Fruit fly (Drosophila melanogaster): ENCODE data around the gene GMF.
A peak's percentile ranks its signal among the peaks of the same experiment; 100 is the strongest.

The GMF gene

DNA sequence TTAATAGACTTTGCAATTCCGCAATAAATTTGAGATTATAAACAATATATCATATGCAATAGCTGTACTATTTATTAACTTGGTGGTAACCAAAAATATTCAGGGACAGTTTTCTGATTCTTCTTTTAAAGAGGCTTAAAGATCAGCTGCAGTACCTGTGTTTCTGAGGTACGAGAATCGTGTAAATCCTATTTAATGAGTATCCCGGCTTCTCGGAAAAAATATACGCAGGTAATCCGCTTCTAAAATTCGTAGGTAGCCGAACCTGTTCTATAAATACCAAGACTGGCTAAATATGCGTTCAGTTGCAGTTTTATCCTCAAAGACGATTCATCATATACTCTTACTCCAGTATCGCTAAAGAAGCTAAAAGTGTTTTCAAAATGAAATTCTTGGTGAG, 26.9 kb upstream of the GMF start, which contains the start of gene CG4440:
CG4440 (plus strand) TSS at position 301 of the 400 bp plus-strand sequence.
- TF ChIP-seq Met (GFP tag; optimal IDR thresholded peaks at IDR 0.05) (no peak), CG3919 (GFP tag; optimal IDR thresholded peaks at IDR 0.05) (no peak), ss (GFP tag; optimal IDR thresholded peaks at IDR 0.05) (no peak), CG16779 (tag; optimal IDR thresholded peaks at IDR 0.05) (no peak), CG31627 (GFP tag; optimal IDR thresholded peaks at IDR 0.05) (no peak), CG6163 (GFP tag; IDR thresholded peaks at IDR 0.05) (no peak), CG6792 (GFP tag; optimal IDR thresholded peaks at IDR 0.05) (no peak), Eip75B (GFP tag; optimal IDR thresholded peaks at IDR 0.05) (no peak), eg (GFP tag; IDR thresholded peaks at IDR 0.05) (no peak), CG9139 (GFP tag; optimal IDR thresholded peaks at IDR 0.05) (no peak), Sox102F (GFP tag; optimal IDR thresholded peaks at IDR 0.05) (no peak), Blimp-1 (GFP tag; optimal IDR thresholded peaks at IDR 0.05) (no peak)

DNA sequence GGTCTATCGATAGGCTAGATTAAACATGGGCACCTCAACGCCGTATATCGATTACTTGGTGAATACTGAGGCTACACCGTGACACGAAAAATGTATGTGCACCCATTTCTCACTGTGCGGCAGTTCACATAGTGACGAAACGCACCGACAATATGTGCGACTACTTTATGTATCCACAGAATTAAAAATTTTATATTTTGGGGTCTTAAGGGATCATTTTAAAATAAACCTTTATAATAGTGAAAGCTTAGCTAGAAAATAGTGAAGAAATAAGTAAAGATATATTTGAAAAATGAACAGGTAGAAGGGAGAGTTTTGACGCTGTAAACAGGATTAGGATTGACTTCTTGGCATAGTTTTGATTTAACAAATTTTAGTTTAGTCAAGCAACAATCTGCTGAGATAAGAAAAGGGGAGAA, 26.4 kb upstream of the GMF start, which contains the start of gene mRpL4:
mRpL4 (minus strand) TSS at position 31 of the 419 bp plus-strand sequence.
- TF ChIP-seq CG32006 (GFP tag; optimal IDR thresholded peaks at IDR 0.05): no peak
- no peak for TF ChIP-seq vri (GFP tag; optimal IDR thresholded peaks at IDR 0.05)
- no peak for TF ChIP-seq Eip93F (GFP tag; optimal IDR thresholded peaks at IDR 0.05)
- peak; percentile 52 for TF ChIP-seq CG1621 (tag; optimal IDR thresholded peaks at IDR 0.05)
- no peak for TF ChIP-seq topi (GFP tag; optimal IDR thresholded peaks at IDR 0.05)
- TF ChIP-seq Hr38 (GFP tag; optimal IDR thresholded peaks at IDR 0.05): peak; percentile 11
- TF ChIP-seq CG31627 (GFP tag; optimal IDR thresholded peaks at IDR 0.05): peak; percentile 69
- TF ChIP-seq CG16779 (tag; optimal IDR thresholded peaks at IDR 0.05): no peak
- no peak for TF ChIP-seq svp (GFP tag)
- peak; percentile 59 for TF ChIP-seq fkh (GFP tag; optimal IDR thresholded peaks at IDR 0.05)
- TF ChIP-seq CG8632 (GFP tag; optimal IDR thresholded peaks at IDR 0.05): no peak
- TF ChIP-seq Blimp-1 (GFP tag; optimal IDR thresholded peaks at IDR 0.05): no peak
- no peak for TF ChIP-seq dsx (GFP tag; optimal IDR thresholded peaks at IDR 0.05; ENCODE audit: poor library complexity, severe bottlenecking)
- no peak for TF ChIP-seq salr (GFP tag; optimal IDR thresholded peaks at IDR 0.05)
- no peak for TF ChIP-seq Sox14 (GFP tag; optimal IDR thresholded peaks at IDR 0.05)
- peak; percentile 73 for TF ChIP-seq Hr4 (GFP tag; optimal IDR thresholded peaks at IDR 0.05)
- no peak for TF ChIP-seq Lpt (GFP tag; optimal IDR thresholded peaks at IDR 0.05)
- no peak for TF ChIP-seq fd59A (GFP tag; optimal IDR thresholded peaks at IDR 0.05)
- no peak for TF ChIP-seq net (GFP tag; optimal IDR thresholded peaks at IDR 0.05)
- TF ChIP-seq CG3032 (tag; optimal IDR thresholded peaks at IDR 0.05): no peak
- peak; percentile 1 for TF ChIP-seq Sox15 (GFP tag; optimal IDR thresholded peaks at IDR 0.05)
- TF ChIP-seq achi (GFP tag; optimal IDR thresholded peaks at IDR 0.05): no peak
- peak; percentile 44 for TF ChIP-seq Ets21C (GFP tag; optimal IDR thresholded peaks at IDR 0.05)
- TF ChIP-seq CG34406 (GFP tag; optimal IDR thresholded peaks at IDR 0.05): no peak
- peak; percentile 21 for TF ChIP-seq CG8319 (GFP tag; optimal IDR thresholded peaks at IDR 0.05)
- no peak for TF ChIP-seq CG6276 (GFP tag; optimal IDR thresholded peaks at IDR 0.05)
- TF ChIP-seq acj6 (GFP tag; optimal IDR thresholded peaks at IDR 0.05): peak; percentile 39
- TF ChIP-seq CG6792 (GFP tag; optimal IDR thresholded peaks at IDR 0.05): peak; percentile 45
- no peak for TF ChIP-seq CG11902 (GFP tag; optimal IDR thresholded peaks at IDR 0.05)
- TF ChIP-seq CG10631 (GFP tag; optimal IDR thresholded peaks at IDR 0.05): peak; percentile 56

DNA sequence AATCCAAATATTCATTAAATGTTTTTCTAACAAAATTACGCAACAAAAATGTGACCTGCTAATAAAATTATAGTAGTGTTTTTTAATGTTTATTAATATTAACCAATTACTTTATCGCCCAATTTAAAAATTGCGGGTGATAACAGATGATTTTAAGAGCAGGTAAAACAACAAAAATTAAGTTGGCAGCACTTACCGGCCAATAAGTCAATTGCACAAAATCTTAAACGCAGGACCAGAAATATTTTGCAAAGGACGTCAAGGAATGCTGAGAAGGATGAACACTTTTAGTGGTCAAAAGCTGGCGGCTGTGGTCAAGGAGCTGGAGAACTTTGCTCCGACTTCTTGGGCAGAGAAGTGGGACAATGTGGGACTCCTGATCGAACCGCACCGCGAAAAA, 24.1 kb upstream of the GMF start, which contains the start of gene CG4278:
CG4278 (plus strand) TSS at position 178 of the 400 bp plus-strand sequence.
- TF ChIP-seq CG6808 (GFP tag; optimal IDR thresholded peaks at IDR 0.05) (no peak), CG8119 (GFP tag; IDR thresholded peaks at IDR 0.05) (no peak), esn (GFP tag; optimal IDR thresholded peaks at IDR 0.05) (no peak), fd85E (GFP tag; optimal IDR thresholded peaks at IDR 0.05) (no peak), Blimp-1 (GFP tag; optimal IDR thresholded peaks at IDR 0.05) (no peak), salr (GFP tag; optimal IDR thresholded peaks at IDR 0.05) (no peak), Lpt (GFP tag; optimal IDR thresholded peaks at IDR 0.05) (no peak), svp (GFP tag) (no peak), cyc (GFP tag; optimal IDR thresholded peaks at IDR 0.05) (no peak), CG3919 (GFP tag; optimal IDR thresholded peaks at IDR 0.05) (no peak), CG6792 (GFP tag; optimal IDR thresholded peaks at IDR 0.05) (no peak), CG11762 (GFP tag; optimal IDR thresholded peaks at IDR 0.05; ENCODE audit: insufficient read depth) (no peak), Hr38 (GFP tag; optimal IDR thresholded peaks at IDR 0.05) (no peak), vri (GFP tag; optimal IDR thresholded peaks at IDR 0.05) (no peak), acj6 (GFP tag; optimal IDR thresholded peaks at IDR 0.05) (no peak), Eip75B (GFP tag; optimal IDR thresholded peaks at IDR 0.05) (no peak), Hr39 (GFP tag; optimal IDR thresholded peaks at IDR 0.05) (no peak), achi (GFP tag; optimal IDR thresholded peaks at IDR 0.05) (no peak), Met (GFP tag; optimal IDR thresholded peaks at IDR 0.05) (no peak)

All from whole organism, prepupa.